Worm (Caenorhabditis elegans) whole organism, midembryonic: Measurements from ENCODE around the gene pho-13.

ENCODE experiments used
- T22C8.4 ChIP-seq: fragments of 200-800 bp; sonication (Bioruptor generic); IDR thresholded peaks from 2 replicates; pipeline ENCODE4 v1.3.6; 2022; ENCODE audit warnings: missing genetic modification characterization, missing compliant biosample characterization
- cog-1 ChIP-seq: sonication (generic microtip); optimal IDR thresholded peaks from 2 replicates; lab custom pipeline; 2016; ENCODE audit warnings: missing genetic modification characterization, missing compliant biosample characterization
- flt-1 ChIP-seq: fragments of 200-800 bp; sonication (Bioruptor generic); IDR thresholded peaks from 2 replicates; pipeline ENCODE4 v1.3.6; 2022; ENCODE audit warnings: missing genetic modification characterization, missing compliant biosample characterization
- med-1 ChIP-seq: sonication (generic microtip); optimal IDR thresholded peaks from 2 replicates; lab custom pipeline; 2017; ENCODE audit warnings: missing genetic modification characterization, mild to moderate bottlenecking, missing compliant biosample characterization, antibody characterized with exemption, missing genetic modification reagents; ENCODE audit not compliant: insufficient read depth
- ref-1 ChIP-seq: fragments of 200-800 bp; sonication (Bioruptor generic); conservative IDR thresholded peaks from 2 replicates; pipeline ENCODE4 v1.3.6; 2022; ENCODE audit warnings: missing genetic modification reagents, missing genetic modification characterization, missing compliant biosample characterization
- tab-1 ChIP-seq: fragments of 200-800 bp; sonication (Bioruptor generic); IDR thresholded peaks from 2 replicates; pipeline ENCODE4 v1.3.6; 2022; ENCODE audit warnings: missing genetic modification characterization, missing compliant biosample characterization
- ztf-23 ChIP-seq: fragments of 200-800 bp; sonication (Bioruptor generic); IDR thresholded peaks from 2 replicates; pipeline ENCODE4 v1.3.6; 2022; ENCODE audit warnings: missing genetic modification reagents, missing genetic modification characterization, missing compliant biosample characterization
- ztf-29 ChIP-seq: fragments of 200-800 bp; sonication (Bioruptor generic); IDR thresholded peaks from 2 replicates; pipeline ENCODE4 v1.3.6; 2022; ENCODE audit warnings: missing genetic modification reagents, missing genetic modification characterization, missing compliant biosample characterization

DNA sequence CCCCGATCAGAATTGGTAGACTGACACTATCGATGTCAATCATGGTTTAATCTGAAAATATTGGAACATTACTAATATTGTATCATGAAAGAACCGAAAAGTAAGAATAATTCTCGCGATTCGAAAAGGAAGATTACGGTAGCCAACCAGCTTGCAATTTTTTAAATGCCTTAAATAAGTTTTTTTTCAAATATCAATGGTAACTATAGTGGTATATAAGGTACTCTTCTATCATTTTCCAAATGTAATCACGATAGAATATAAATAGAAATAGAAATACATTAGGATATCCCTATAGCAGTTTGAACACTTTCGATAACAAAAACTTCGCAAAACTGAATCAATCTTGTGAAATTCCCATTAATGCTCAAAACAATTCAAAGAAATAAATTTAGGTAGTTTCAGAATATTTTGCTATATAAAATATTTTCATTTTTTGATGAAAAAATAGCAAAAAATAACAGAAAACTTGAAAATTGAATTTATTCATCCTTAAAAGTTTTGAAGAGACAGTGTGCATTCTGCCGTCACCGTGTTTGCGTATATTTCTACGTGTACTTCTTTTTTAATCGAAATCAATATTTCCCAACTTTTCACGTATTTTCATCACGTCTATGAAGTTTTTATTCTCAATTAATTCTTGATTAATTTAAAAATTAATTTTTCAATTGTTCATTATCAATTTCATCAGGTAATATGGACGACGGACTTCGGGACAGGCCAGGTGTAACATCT, 4.0 kb upstream of the pho-13 start, which contains the start of the genes F46C5.9 and rer-1:
- no peak for TF ChIP-seq ztf-29 (GFP tag; lab: Robert Waterston, UW)
- TF ChIP-seq cog-1, result no peak
- no peak for TF ChIP-seq T22C8.4 (GFP tag; lab: Robert Waterston, UW)
- no peak for TF ChIP-seq ztf-23 (GFP tag; lab: Robert Waterston, UW)
- TF ChIP-seq flt-1 (GFP tag; lab: Robert Waterston, UW), result no peak
- TF ChIP-seq tab-1, result no peak
- no peak for TF ChIP-seq ref-1 (GFP tag; lab: Robert Waterston, UW)
- TF ChIP-seq med-1 (GFP tag; lab: Kevin White, UChicago), result no peak
